Worm (Caenorhabditis elegans) whole organism, young adult: Measurements from ENCODE around the gene C16A3.2.
A peak's percentile ranks its signal among the peaks of the same experiment; 100 is the strongest.

Experiments used
- B0035.1 ChIP-seq: sonication (generic microtip); optimal IDR thresholded peaks from 2 replicates; lab custom pipeline; 2016; ENCODE audit warnings: missing genetic modification characterization, mild to moderate bottlenecking, missing compliant biosample characterization, missing genotype, missing genetic modification reagents
- B0261.1 ChIP-seq: sonication (generic microtip); optimal IDR thresholded peaks from 2 replicates; lab custom pipeline; 2016; ENCODE audit warnings: mild to moderate bottlenecking, missing genetic modification characterization, moderate library complexity, missing compliant biosample characterization
- C17E4.6 ChIP-seq: fragments of 200-800 bp; sonication (Bioruptor generic); IDR thresholded peaks from 2 replicates; pipeline ENCODE4 v1.3.6; 2022; ENCODE audit warnings: missing genetic modification reagents, missing genetic modification characterization, missing compliant biosample characterization
- F55B11.4 ChIP-seq: sonication (generic microtip); optimal IDR thresholded peaks from 2 replicates; lab custom pipeline; 2016; ENCODE audit warnings: missing compliant biosample characterization, missing genetic modification characterization, borderline replicate concordance; ENCODE audit not compliant: insufficient read depth
- T07F8.4 ChIP-seq: sonication (generic microtip); optimal IDR thresholded peaks from 2 replicates; lab custom pipeline; 2016; ENCODE audit warnings: mild to moderate bottlenecking, missing genetic modification characterization, moderate library complexity, missing compliant biosample characterization
- T26A5.8 ChIP-seq: sonication (generic microtip); optimal IDR thresholded peaks from 2 replicates; lab custom pipeline; 2016; ENCODE audit warnings: missing genetic modification characterization, missing compliant biosample characterization
- Y53F4B.3 ChIP-seq: fragments of 200-800 bp; sonication (Bioruptor generic); IDR thresholded peaks from 2 replicates; pipeline ENCODE4 v1.3.6; 2022; ENCODE audit warnings: missing genetic modification reagents, missing genetic modification characterization, missing compliant biosample characterization
- Y67H2A.10 ChIP-seq: fragments of 200-800 bp; sonication (Bioruptor generic); conservative IDR thresholded peaks from 2 replicates; pipeline ENCODE4 v1.3.6; 2022; ENCODE audit warnings: missing genetic modification reagents, missing genetic modification characterization, missing compliant biosample characterization
- Y95B8A.8 ChIP-seq: fragments of 200-800 bp; sonication (Bioruptor generic); IDR thresholded peaks from 2 replicates; pipeline ENCODE4 v1.3.6; 2022; ENCODE audit warnings: missing genetic modification reagents, missing genetic modification characterization, missing compliant biosample characterization
- ZK185.1 ChIP-seq: sonication (generic microtip); optimal IDR thresholded peaks from 2 replicates; lab custom pipeline; 2016; ENCODE audit warnings: mild to moderate bottlenecking, missing genetic modification characterization, missing compliant biosample characterization; ENCODE audit not compliant: poor library complexity, severe bottlenecking
- ama-1 ChIP-seq, 3 experiments: fragments of 150-350 bp in 1 of 3; sonication (generic microtip) in 2 of 3; optimal IDR thresholded peaks; 2 replicates each; lab custom pipeline; 2014 to 2018; ENCODE audit warnings: missing biosample characterization in 2 of 3, missing genetic modification characterization in 2 of 3, missing genetic modification reagents in 2 of 3
- aptf-2 ChIP-seq: fragments of 200-800 bp; sonication (Bioruptor generic); conservative IDR thresholded peaks from 2 replicates; pipeline ENCODE4 v1.3.6; 2022; ENCODE audit warnings: missing genetic modification reagents, missing genetic modification characterization, missing compliant biosample characterization
- bed-2 ChIP-seq: fragments of 200-800 bp; sonication (Bioruptor generic); IDR thresholded peaks from 2 replicates; pipeline ENCODE4 v1.3.6; 2022; ENCODE audit warnings: missing genetic modification reagents, missing genetic modification characterization, missing compliant biosample characterization
- cebp-1 ChIP-seq, 2 experiments: fragments of 200-800 bp in 1 of 2; sonication (Bioruptor generic) in 1 of 2; sonication (generic microtip) in 1 of 2; IDR thresholded peaks in 1 of 2; optimal IDR thresholded peaks in 1 of 2; 2 replicates each; pipeline versions ENCODE4 v1.3.6 to Lab custom; 2017 to 2022; ENCODE audit warnings: missing compliant biosample characterization in 2 of 2, missing genetic modification characterization in 2 of 2, mild to moderate bottlenecking in 1 of 2, missing genetic modification reagents in 1 of 2, moderate library complexity in 1 of 2
- ceh-79 ChIP-seq: sonication (generic microtip); optimal IDR thresholded peaks from 2 replicates; lab custom pipeline; 2017; ENCODE audit warnings: mild to moderate bottlenecking, missing genetic modification characterization, missing compliant biosample characterization
- egl-18 ChIP-seq: fragments of 200-800 bp; sonication (Bioruptor generic); IDR thresholded peaks from 2 replicates; pipeline ENCODE4 v1.3.6; 2022; ENCODE audit warnings: missing genetic modification reagents, missing genetic modification characterization, missing compliant biosample characterization
- ekl-4 ChIP-seq: fragments of 200-800 bp; sonication (Bioruptor generic); IDR thresholded peaks from 2 replicates; pipeline ENCODE4 v1.3.6; 2022; ENCODE audit warnings: missing genetic modification reagents, missing genetic modification characterization, missing compliant biosample characterization
- him-1 ChIP-seq: sonication (generic microtip); optimal IDR thresholded peaks from 2 replicates; lab custom pipeline; 2016; ENCODE audit warnings: missing genotype, missing genetic modification reagents, missing genetic modification characterization, missing compliant biosample characterization
- hlh-12 ChIP-seq: sonication (generic microtip); optimal IDR thresholded peaks from 2 replicates; lab custom pipeline; 2016; ENCODE audit warnings: missing genetic modification characterization, missing compliant biosample characterization
- hmg-1.2 ChIP-seq: fragments of 200-800 bp; sonication (Bioruptor generic); IDR thresholded peaks from 2 replicates; pipeline ENCODE4 v1.3.6; 2022; ENCODE audit warnings: missing genetic modification reagents, missing genetic modification characterization, missing compliant biosample characterization
- hsf-1 ChIP-seq: fragments of 200-800 bp; sonication (Bioruptor generic); IDR thresholded peaks from 2 replicates; pipeline ENCODE4 v1.3.6; 2022; ENCODE audit warnings: missing genetic modification reagents, missing genetic modification characterization, missing compliant biosample characterization
- let-607 ChIP-seq, 2 experiments: fragments of 200-800 bp in 1 of 2; sonication (Bioruptor generic) in 1 of 2; sonication (generic microtip) in 1 of 2; optimal IDR thresholded peaks; 2 replicates each; lab custom pipeline; 2016 to 2018; ENCODE audit warnings: mild to moderate bottlenecking in 2 of 2, missing compliant biosample characterization in 2 of 2, missing genetic modification characterization in 2 of 2, moderate library complexity in 2 of 2, missing genotype in 1 of 2
- lin-26 ChIP-seq: fragments of 200-800 bp; sonication (Bioruptor generic); IDR thresholded peaks from 2 replicates; pipeline ENCODE4 v1.3.6; 2022; ENCODE audit warnings: missing genetic modification reagents, missing genetic modification characterization, missing compliant biosample characterization
- lin-35 ChIP-seq, 3 experiments: fragments of 150-350 bp in 2 of 3; sonication (generic microtip) in 1 of 3; optimal IDR thresholded peaks; 2 replicates each; lab custom pipeline; 2014 to 2018; ENCODE audit warnings: missing biosample characterization in 3 of 3, missing genetic modification characterization in 3 of 3, missing genetic modification reagents in 3 of 3
- lin-54 ChIP-seq: fragments of 200-800 bp; sonication (Bioruptor generic); optimal IDR thresholded peaks from 2 replicates; lab custom pipeline; 2018; ENCODE audit warnings: mild to moderate bottlenecking, missing genetic modification characterization, missing compliant biosample characterization
- lsl-1 ChIP-seq: fragments of 200-800 bp; sonication (Bioruptor generic); optimal IDR thresholded peaks from 2 replicates; lab custom pipeline; 2018; ENCODE audit warnings: mild to moderate bottlenecking, missing genetic modification characterization, moderate library complexity, missing compliant biosample characterization
- madf-3 ChIP-seq: fragments of 200-800 bp; sonication (Bioruptor generic); IDR thresholded peaks from 2 replicates; pipeline ENCODE4 v1.3.6; 2022; ENCODE audit warnings: missing genetic modification reagents, missing genetic modification characterization, missing compliant biosample characterization
- madf-8 ChIP-seq: fragments of 200-800 bp; sonication (Bioruptor generic); conservative IDR thresholded peaks from 2 replicates; pipeline ENCODE4 v1.3.6; 2022; ENCODE audit warnings: missing genetic modification reagents, missing genetic modification characterization, missing compliant biosample characterization
- mcd-1 ChIP-seq: fragments of 200-800 bp; sonication (Bioruptor generic); IDR thresholded peaks from 2 replicates; pipeline ENCODE4 v1.3.6; 2022; ENCODE audit warnings: missing genetic modification reagents, missing genetic modification characterization, missing compliant biosample characterization
- nhr-80 ChIP-seq: sonication (generic microtip); optimal IDR thresholded peaks from 2 replicates; lab custom pipeline; 2016; ENCODE audit warnings: missing genetic modification characterization, missing compliant biosample characterization
- rcor-1 ChIP-seq: fragments of 200-800 bp; sonication (Bioruptor generic); IDR thresholded peaks from 2 replicates; pipeline ENCODE4 v1.3.6; 2022; ENCODE audit warnings: missing genetic modification reagents, missing genetic modification characterization, missing compliant biosample characterization
- repo-1 ChIP-seq: sonication (generic microtip); optimal IDR thresholded peaks from 2 replicates; lab custom pipeline; 2017; ENCODE audit warnings: mild to moderate bottlenecking, missing genetic modification characterization, missing compliant biosample characterization
- rpc-1 ChIP-seq, 2 experiments: fragments of 150-350 bp in 1 of 2; sonication (generic microtip) in 1 of 2; optimal IDR thresholded peaks; 2 replicates each; lab custom pipeline; 2014 to 2018; ENCODE audit warnings: missing biosample characterization in 1 of 2, missing genetic modification characterization in 1 of 2, missing genetic modification reagents in 1 of 2, missing genotype in 1 of 2
- sdz-38 ChIP-seq: sonication (generic microtip); optimal IDR thresholded peaks from 2 replicates; lab custom pipeline; 2016; ENCODE audit warnings: missing genotype, missing genetic modification characterization, missing compliant biosample characterization
- sea-2 ChIP-seq: fragments of 200-800 bp; sonication (Bioruptor generic); IDR thresholded peaks from 2 replicates; pipeline ENCODE4 v1.3.6; 2022; ENCODE audit warnings: missing genetic modification characterization, missing compliant biosample characterization
- tbp1 ChIP-seq: fragments of 200-800 bp; sonication (Bioruptor generic); optimal IDR thresholded peaks from 2 replicates; lab custom pipeline; 2018; ENCODE audit warnings: mild to moderate bottlenecking, missing genetic modification characterization, missing compliant biosample characterization
- tbx-9 ChIP-seq: sonication (generic microtip); optimal IDR thresholded peaks from 2 replicates; lab custom pipeline; 2016; ENCODE audit warnings: borderline replicate concordance, missing genetic modification characterization, inconsistent platforms, missing compliant biosample characterization
- tlf-1 ChIP-seq: fragments of 200-800 bp; sonication (Bioruptor generic); optimal IDR thresholded peaks from 2 replicates; lab custom pipeline; 2018; ENCODE audit warnings: mild to moderate bottlenecking, missing genetic modification characterization, missing compliant biosample characterization
- unc-62 ChIP-seq: fragments of 150-350 bp; optimal IDR thresholded peaks from 2 replicates; lab custom pipeline; 2014; ENCODE audit warnings: missing biosample characterization, missing genetic modification reagents, missing genetic modification characterization
- zim-3 ChIP-seq: sonication (generic microtip); optimal IDR thresholded peaks from 2 replicates; lab custom pipeline; 2017; ENCODE audit warnings: mild to moderate bottlenecking, missing genetic modification characterization, moderate library complexity, missing compliant biosample characterization
- ztf-18 ChIP-seq: sonication (generic microtip); optimal IDR thresholded peaks from 2 replicates; lab custom pipeline; 2016; ENCODE audit warnings: missing genotype, mild to moderate bottlenecking, missing genetic modification characterization, missing compliant biosample characterization
- ztf-28 ChIP-seq: fragments of 200-800 bp; sonication (Bioruptor generic); IDR thresholded peaks from 2 replicates; pipeline ENCODE4 v1.3.6; 2022; ENCODE audit warnings: missing genetic modification reagents, missing genetic modification characterization, missing compliant biosample characterization

The C16A3.2 gene

DNA sequence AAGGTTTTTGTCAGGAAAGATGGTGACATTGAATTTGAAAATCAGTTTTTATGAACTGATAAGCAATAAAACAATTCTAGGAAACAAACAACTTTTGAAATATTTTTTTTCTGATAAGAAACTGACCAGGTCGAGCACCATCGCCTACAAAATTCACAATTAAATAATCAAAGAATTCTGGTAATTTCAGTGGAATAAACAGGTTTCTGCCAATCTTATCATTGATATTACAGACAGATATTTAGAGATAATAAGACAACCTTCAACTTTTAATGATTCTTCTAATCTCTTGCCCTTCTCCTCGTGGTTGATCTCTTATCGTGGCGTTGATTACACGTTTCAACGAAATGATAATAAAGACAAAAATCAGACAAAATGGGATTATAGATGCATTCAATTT, 6.7 kb downstream of the C16A3.2 start (continued):
- TF ChIP-seq cebp-1 (GFP tag; IDR thresholded peaks at IDR 0.05; lab: Robert Waterston, UW): no peak
- TF ChIP-seq cebp-1 (tag; optimal IDR thresholded peaks at IDR 0.05; lab: Kevin White, UChicago): peak; percentile 19
- no peak for TF ChIP-seq Y53F4B.3 (GFP tag; lab: Robert Waterston, UW)
- no peak for TF ChIP-seq sea-2
- TF ChIP-seq mcd-1 (GFP tag; lab: Robert Waterston, UW): no peak
- no peak for TF ChIP-seq lin-54
- TF ChIP-seq B0261.1 (tag; lab: Kevin White, UChicago): no peak
- no peak for TF ChIP-seq lin-35 (GFP tag; optimal IDR thresholded peaks at IDR 0.05; lab: Kevin White, UChicago)
- TF ChIP-seq repo-1 (tag; lab: Kevin White, UChicago): no peak
- no peak for TF ChIP-seq madf-3 (GFP tag; lab: Robert Waterston, UW)
- no peak for TF ChIP-seq bed-2 (GFP tag; lab: Robert Waterston, UW)
- TF ChIP-seq tbx-9 (tag; lab: Kevin White, UChicago): no peak
- no peak for TF ChIP-seq aptf-2 (GFP tag; lab: Robert Waterston, UW)
- no peak for TF ChIP-seq ZK185.1 (tag; lab: Kevin White, UChicago)
- peak; percentile 82 for TF ChIP-seq nhr-80 (tag; lab: Kevin White, UChicago)
- TF ChIP-seq ztf-28 (GFP tag; lab: Robert Waterston, UW): no peak
- TF ChIP-seq ama-1 (optimal IDR thresholded peaks at IDR 0.05; lab: Kevin White, UChicago): no peak
- TF ChIP-seq ama-1 (GFP tag; optimal IDR thresholded peaks at IDR 0.05; lab: Kevin White, UChicago): no peak
- peak; percentile 10 for TF ChIP-seq tlf-1 (GFP tag; lab: Kevin White, UChicago)
- TF ChIP-seq Y95B8A.8 (GFP tag; lab: Robert Waterston, UW): no peak
- no peak for TF ChIP-seq lsl-1 (GFP tag; lab: Kevin White, UChicago)
- TF ChIP-seq tbp1 (GFP tag; lab: Kevin White, UChicago): no peak
- TF ChIP-seq T26A5.8 (tag; lab: Kevin White, UChicago): no peak
- TF ChIP-seq ceh-79 (tag; lab: Kevin White, UChicago): no peak
- TF ChIP-seq let-607 (tag; optimal IDR thresholded peaks at IDR 0.05; lab: Kevin White, UChicago): peak in 1 of 2 experiments; percentile 45
- TF ChIP-seq lin-26: no peak

DNA sequence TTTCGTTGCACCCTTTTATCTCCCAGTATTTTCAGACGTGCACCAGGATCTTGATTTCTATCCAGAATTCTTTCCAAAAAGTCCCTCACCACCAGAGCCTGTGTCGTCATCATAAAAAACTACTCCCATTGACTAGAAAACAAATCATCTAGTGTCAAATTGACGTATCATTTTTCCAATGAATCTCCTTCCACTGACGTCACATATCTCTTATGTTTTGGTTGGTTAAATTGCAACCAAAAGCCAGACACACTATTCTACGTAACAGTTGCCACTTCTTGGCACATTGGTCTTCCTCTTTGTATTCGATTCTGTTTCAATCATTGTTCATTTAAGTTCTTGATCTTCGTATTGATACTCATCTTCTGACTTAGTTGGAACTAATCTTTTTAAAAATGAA, 8.5 kb downstream of the C16A3.2 start:
- no peak for TF ChIP-seq lin-35 (GFP tag; optimal IDR thresholded peaks at IDR 0.05; lab: Kevin White, UChicago)
- TF ChIP-seq egl-18 (GFP tag; lab: Robert Waterston, UW): no peak
- no peak for TF ChIP-seq F55B11.4 (tag; lab: Kevin White, UChicago)
- TF ChIP-seq hsf-1 (GFP tag; lab: Robert Waterston, UW): no peak
- TF ChIP-seq sdz-38: no peak
- no peak for TF ChIP-seq C17E4.6 (GFP tag; lab: Robert Waterston, UW)
- TF ChIP-seq T07F8.4: no peak
- TF ChIP-seq ztf-18 (tag; lab: Kevin White, UChicago): no peak
- no peak for TF ChIP-seq Y95B8A.8 (GFP tag; lab: Robert Waterston, UW)
- TF ChIP-seq zim-3: no peak
- TF ChIP-seq Y67H2A.10 (GFP tag; lab: Robert Waterston, UW): no peak
- no peak for TF ChIP-seq hlh-12
- TF ChIP-seq rpc-1 (optimal IDR thresholded peaks at IDR 0.05; lab: Kevin White, UChicago): no peak
- no peak for TF ChIP-seq rpc-1 (tag; optimal IDR thresholded peaks at IDR 0.05; lab: Kevin White, UChicago)

DNA sequence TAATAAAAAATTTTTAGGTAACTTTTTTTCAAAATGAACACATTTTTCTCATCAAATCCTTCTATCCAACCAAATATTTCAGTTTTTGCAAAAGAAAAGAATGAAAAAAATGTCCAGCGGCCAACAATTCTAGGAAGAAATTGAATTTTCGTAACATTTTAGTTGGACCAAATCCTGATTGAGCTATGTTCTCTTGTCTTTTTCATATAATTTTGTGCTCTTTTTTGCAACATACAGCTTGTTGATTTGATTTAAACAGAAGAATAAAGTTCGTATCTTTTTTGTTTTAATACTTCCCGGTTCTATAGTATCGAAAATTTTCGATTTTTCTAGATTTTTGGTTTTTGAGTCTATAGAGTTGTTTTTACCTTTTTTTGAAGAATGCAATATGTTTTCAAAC, 9.8 kb downstream of the C16A3.2 start:
- TF ChIP-seq hmg-1.2 (GFP tag; lab: Robert Waterston, UW): no peak
- no peak for TF ChIP-seq unc-62 (GFP tag; lab: Kevin White, UChicago)
- no peak for TF ChIP-seq B0035.1
- TF ChIP-seq ekl-4 (GFP tag; lab: Robert Waterston, UW): no peak
- TF ChIP-seq sdz-38: no peak
- TF ChIP-seq madf-8 (GFP tag; lab: Robert Waterston, UW): no peak
- TF ChIP-seq lin-26: no peak
- no peak for TF ChIP-seq him-1 (tag; lab: Kevin White, UChicago)
- TF ChIP-seq rcor-1 (GFP tag; lab: Robert Waterston, UW): no peak
